Worm (Caenorhabditis elegans) whole organism, mixed stage, embryonic: ENCODE data around the gene dmsr-14.

Experiments used
- ceh-83 ChIP-seq: fragments of 200-800 bp; sonication (Bioruptor generic); optimal IDR thresholded peaks from 2 replicates; lab custom pipeline; 2018; ENCODE audit warnings: mild to moderate bottlenecking, missing genetic modification characterization, missing compliant biosample characterization
- flh-1 ChIP-seq: fragments of 200-800 bp; sonication (Bioruptor generic); optimal IDR thresholded peaks from 2 replicates; lab custom pipeline; 2018; ENCODE audit warnings: mild to moderate bottlenecking, missing genetic modification characterization, moderate library complexity, missing compliant biosample characterization
- hlh-1 ChIP-seq: fragments of 150-350 bp; optimal IDR thresholded peaks from 2 replicates; lab custom pipeline; 2014; ENCODE audit warnings: missing biosample characterization, missing genetic modification reagents, missing genetic modification characterization
- lsy-2 ChIP-seq: fragments of 150-350 bp; optimal IDR thresholded peaks from 2 replicates; lab custom pipeline; 2014; ENCODE audit warnings: missing biosample characterization, missing genetic modification characterization
- mab-5 ChIP-seq: fragments of 150-350 bp; optimal IDR thresholded peaks from 2 replicates; lab custom pipeline; 2014; ENCODE audit warnings: missing biosample characterization, missing genetic modification characterization
- nhr-28 ChIP-seq: fragments of 150-350 bp; optimal IDR thresholded peaks from 2 replicates; lab custom pipeline; 2014; ENCODE audit warnings: missing biosample characterization, missing genetic modification characterization
- unc-120 ChIP-seq: sonication (generic microtip); optimal IDR thresholded peaks from 2 replicates; lab custom pipeline; 2017; ENCODE audit warnings: missing genetic modification characterization, missing compliant biosample characterization; ENCODE audit not compliant: poor library complexity, severe bottlenecking
- unc-62 ChIP-seq: fragments of 150-350 bp; optimal IDR thresholded peaks from 2 replicates; lab custom pipeline; 2014; ENCODE audit warnings: missing biosample characterization, missing genetic modification reagents, missing genetic modification characterization

The dmsr-14 gene

ce11 chrV:6768452-6768929 is 48.6 kb downstream of the dmsr-14 start, which contains the start of the genes T25F10.1 and clik-1:
Gene T25F10.1, plus strand, starts transcription at chrV:6768502.
Gene clik-1, minus strand, starts transcription at chrV:6768732.
- TF ChIP-seq mab-5: no peak
- TF ChIP-seq unc-62: peak; percentile 9
- TF ChIP-seq nhr-28 (tag; lab: Kevin White, UChicago): no peak
- no peak for TF ChIP-seq ceh-83 (GFP tag; lab: Kevin White, UChicago)
- TF ChIP-seq hlh-1 (tag; lab: Kevin White, UChicago): peak; percentile 31
- peak; percentile 90 for TF ChIP-seq unc-120 (tag; lab: Kevin White, UChicago)

- TF ChIP-seq flh-1 (GFP tag; lab: Kevin White, UChicago) (no peak), lsy-2 (tag; lab: Kevin White, UChicago) (no peak), unc-120 (tag; lab: Kevin White, UChicago) (peak; percentile 47), hlh-1 (tag; lab: Kevin White, UChicago) (peak; percentile 60)
- TF ChIP-seq, all 35 proteins: peak for 2
Measured at ce11 chrV:6767576-6767975, 49.5 kb downstream of the dmsr-14 start.
